Worm (Caenorhabditis elegans): Measurements from ENCODE around the gene dnj-8.

- no peak for TF ChIP-seq zfp-3 (GFP tag; conservative IDR thresholded peaks at IDR 0.05)
- no peak for TF ChIP-seq dpl-1 (GFP tag; optimal IDR thresholded peaks at IDR 0.05)
- no peak for TF ChIP-seq ZK546.5 (tag; optimal IDR thresholded peaks at IDR 0.05)
- TF ChIP-seq ama-1 (optimal IDR thresholded peaks at IDR 0.05): no peak
- TF ChIP-seq hlh-30 (tag; optimal IDR thresholded peaks at IDR 0.05; ENCODE audit: insufficient read depth): no peak
- no peak for TF ChIP-seq fos-1 (tag; optimal IDR thresholded peaks at IDR 0.05)
- TF ChIP-seq mxl-3 (GFP tag; optimal IDR thresholded peaks at IDR 0.05): no peak
- TF ChIP-seq fkh-10 (GFP tag; optimal IDR thresholded peaks at IDR 0.05): no peak
- TF ChIP-seq nhr-10 (tag; optimal IDR thresholded peaks at IDR 0.05): no peak
- no peak for TF ChIP-seq ces-1 (GFP tag; optimal IDR thresholded peaks at IDR 0.05)
- no peak for TF ChIP-seq nhr-237 (tag; optimal IDR thresholded peaks at IDR 0.05)
Observed at ce11 chrII:6560291-6560690, 37.6 kb downstream of the dnj-8 start.
